Worm (Caenorhabditis elegans) whole organism, young adult: Measurements from ENCODE around the gene scl-11.

Experiments
- F10E7.11 ChIP-seq: sonication (generic microtip); optimal IDR thresholded peaks from 2 replicates; lab custom pipeline; 2017; ENCODE audit warnings: mild to moderate bottlenecking, missing genetic modification characterization, moderate library complexity, missing compliant biosample characterization
- Y56A3A.18 ChIP-seq: fragments of 200-800 bp; sonication (Bioruptor generic); IDR thresholded peaks from 2 replicates; pipeline ENCODE4 v1.3.6; 2022; ENCODE audit warnings: missing genetic modification reagents, missing genetic modification characterization, missing compliant biosample characterization
- ama-1 ChIP-seq, 3 experiments: fragments of 150-350 bp in 1 of 3; sonication (generic microtip) in 2 of 3; optimal IDR thresholded peaks; 2 replicates each; lab custom pipeline; 2014 to 2018; ENCODE audit warnings: missing biosample characterization in 2 of 3, missing genetic modification characterization in 2 of 3, missing genetic modification reagents in 2 of 3
- cebp-2 ChIP-seq: fragments of 200-800 bp; sonication (Bioruptor generic); IDR thresholded peaks from 2 replicates; pipeline ENCODE4 v1.3.6; 2022; ENCODE audit warnings: missing genetic modification characterization, missing compliant biosample characterization
- egl-18 ChIP-seq: fragments of 200-800 bp; sonication (Bioruptor generic); IDR thresholded peaks from 2 replicates; pipeline ENCODE4 v1.3.6; 2022; ENCODE audit warnings: missing genetic modification reagents, missing genetic modification characterization, missing compliant biosample characterization
- lag-1 ChIP-seq: fragments of 200-800 bp; sonication (Bioruptor generic); IDR thresholded peaks from 2 replicates; pipeline ENCODE4 v1.3.6; 2022; ENCODE audit warnings: missing genetic modification reagents, missing genetic modification characterization, missing compliant biosample characterization
- rcor-1 ChIP-seq: fragments of 200-800 bp; sonication (Bioruptor generic); IDR thresholded peaks from 2 replicates; pipeline ENCODE4 v1.3.6; 2022; ENCODE audit warnings: missing genetic modification reagents, missing genetic modification characterization, missing compliant biosample characterization
- snpc-4 ChIP-seq, 5 experiments: fragments of 150-350 bp in 1 of 5; sonication (generic microtip) in 4 of 5; optimal IDR thresholded peaks; 2 replicates each; lab custom pipeline; 2014 to 2018; ENCODE audit warnings: missing genetic modification characterization in 5 of 5, missing biosample characterization in 3 of 5, antibody characterized with exemption in 2 of 5, mild to moderate bottlenecking in 2 of 5, missing compliant biosample characterization in 2 of 5, missing genotype in 2 of 5, moderate library complexity in 2 of 5, missing genetic modification reagents in 1 of 5
- unc-62 ChIP-seq: fragments of 150-350 bp; optimal IDR thresholded peaks from 2 replicates; lab custom pipeline; 2014; ENCODE audit warnings: missing biosample characterization, missing genetic modification reagents, missing genetic modification characterization

- TF ChIP-seq F10E7.11 (no peak), egl-18 (GFP tag; lab: Robert Waterston, UW) (no peak), unc-62 (no peak), rcor-1 (no peak), Y56A3A.18 (GFP tag; lab: Robert Waterston, UW) (no peak), lag-1 (GFP tag; lab: Robert Waterston, UW) (no peak), snpc-4 (GFP tag; optimal IDR thresholded peaks at IDR 0.05; lab: Kevin White, UChicago) (no peak), snpc-4 (tag; optimal IDR thresholded peaks at IDR 0.05; lab: Kevin White, UChicago) (no peak), ama-1 (optimal IDR thresholded peaks at IDR 0.05; lab: Kevin White, UChicago) (no peak), ama-1 (GFP tag; optimal IDR thresholded peaks at IDR 0.05; lab: Kevin White, UChicago) (no peak), cebp-2 (GFP tag; lab: Robert Waterston, UW) (no peak)
Observed at ce11 chrIV:13042091-13042490, 9.1 kb upstream of the scl-11 start, which contains the start of gene amt-2.
